Worm (Caenorhabditis elegans) whole organism, midembryonic: ENCODE data around the gene C25F9.16.

Source experiments
- T22C8.4 ChIP-seq: fragments of 200-800 bp; sonication (Bioruptor generic); IDR thresholded peaks from 2 replicates; pipeline ENCODE4 v1.3.6; 2022; ENCODE audit warnings: missing genetic modification characterization, missing compliant biosample characterization
- cog-1 ChIP-seq: sonication (generic microtip); optimal IDR thresholded peaks from 2 replicates; lab custom pipeline; 2016; ENCODE audit warnings: missing genetic modification characterization, missing compliant biosample characterization
- flt-1 ChIP-seq: fragments of 200-800 bp; sonication (Bioruptor generic); IDR thresholded peaks from 2 replicates; pipeline ENCODE4 v1.3.6; 2022; ENCODE audit warnings: missing genetic modification characterization, missing compliant biosample characterization
- klf-2 ChIP-seq: fragments of 200-800 bp; sonication (Bioruptor generic); conservative IDR thresholded peaks from 2 replicates; pipeline ENCODE4 v1.3.6; 2022; ENCODE audit warnings: missing genetic modification reagents, missing genetic modification characterization, missing compliant biosample characterization
- tab-1 ChIP-seq: fragments of 200-800 bp; sonication (Bioruptor generic); IDR thresholded peaks from 2 replicates; pipeline ENCODE4 v1.3.6; 2022; ENCODE audit warnings: missing genetic modification characterization, missing compliant biosample characterization
- ztf-29 ChIP-seq: fragments of 200-800 bp; sonication (Bioruptor generic); IDR thresholded peaks from 2 replicates; pipeline ENCODE4 v1.3.6; 2022; ENCODE audit warnings: missing genetic modification reagents, missing genetic modification characterization, missing compliant biosample characterization

DNA sequence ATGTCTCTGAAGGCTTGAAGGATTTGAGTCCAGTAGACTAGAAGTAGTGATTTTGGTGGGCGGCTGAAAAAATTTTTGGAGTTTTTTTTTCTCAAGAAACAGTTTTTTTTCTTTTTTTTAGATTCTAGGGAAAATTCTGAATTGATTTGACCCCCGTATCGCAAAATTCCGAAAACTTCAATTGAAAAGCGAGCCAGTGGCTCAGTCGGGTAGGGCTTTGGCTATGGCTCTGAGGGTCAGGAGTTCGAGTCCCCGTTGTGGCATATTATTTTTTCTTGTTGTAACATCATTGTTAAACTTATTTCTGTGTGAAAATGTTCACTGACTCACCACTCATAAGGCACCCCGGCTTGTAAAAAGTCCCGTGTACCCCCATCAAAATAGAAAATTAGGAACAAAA lies 35.8 kb upstream of the C25F9.16 start:
- TF ChIP-seq flt-1 (GFP tag; lab: Robert Waterston, UW), result no peak
- no peak for TF ChIP-seq tab-1 (GFP tag; lab: Robert Waterston, UW)
- no peak for TF ChIP-seq ztf-29 (GFP tag; lab: Robert Waterston, UW)
- TF ChIP-seq cog-1, result no peak
- TF ChIP-seq T22C8.4 (GFP tag; lab: Robert Waterston, UW), result no peak
- no peak for TF ChIP-seq klf-2 (GFP tag; lab: Robert Waterston, UW)
